Worm (Caenorhabditis elegans): ENCODE results near the gene tsfm-1.

DNA sequence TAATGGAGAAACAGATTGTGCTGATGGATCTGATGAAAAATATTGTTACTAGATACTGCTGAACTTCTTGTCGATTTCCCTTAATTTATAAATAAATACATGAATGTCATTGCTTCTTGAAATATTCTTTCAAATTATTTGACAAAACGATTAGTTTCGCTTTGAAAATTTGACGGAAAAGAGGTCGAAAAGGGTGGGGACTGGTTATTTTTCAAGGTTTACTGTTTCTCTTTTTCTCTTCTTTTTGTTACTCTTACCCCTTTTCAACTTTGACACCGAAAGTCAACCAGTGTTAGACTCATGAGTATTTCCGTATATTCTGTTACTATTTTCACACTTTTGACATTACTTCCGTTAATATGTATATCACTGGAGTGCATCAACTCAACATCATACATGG is 16.0 kb downstream of the tsfm-1 start, which contains the start of gene T04H1.12:
- TF ChIP-seq lin-13 (GFP tag; optimal IDR thresholded peaks at IDR 0.05) (no peak), snpc-4 (tag; optimal IDR thresholded peaks at IDR 0.05) (no peak), nhr-237 (tag; optimal IDR thresholded peaks at IDR 0.05) (no peak), ceh-82 (tag; optimal IDR thresholded peaks at IDR 0.05) (no peak), ama-1 (optimal IDR thresholded peaks at IDR 0.05) (no peak), ceh-16 (tag; optimal IDR thresholded peaks at IDR 0.05) (no peak), nhr-11 (tag; optimal IDR thresholded peaks at IDR 0.05) (no peak), lin-39 (tag; optimal IDR thresholded peaks at IDR 0.05) (no peak), unc-62 (GFP tag; optimal IDR thresholded peaks at IDR 0.05) (no peak), skn-1 (tag; optimal IDR thresholded peaks at IDR 0.05) (no peak), F13H6.1 (tag; optimal IDR thresholded peaks at IDR 0.05) (no peak), mdl-1 (tag; optimal IDR thresholded peaks at IDR 0.05) (no peak)

All from whole organism, L2 larva.